Worm (Caenorhabditis elegans) whole organism, L4/young adult: ENCODE data around the gene C05C9.1.

Experiments
- dao-5 ChIP-seq: sonication (generic microtip); optimal IDR thresholded peaks from 2 replicates; lab custom pipeline; 2016; ENCODE audit warnings: missing genotype, missing genetic modification characterization, moderate library complexity, missing compliant biosample characterization
- him-1 ChIP-seq: sonication (generic microtip); optimal IDR thresholded peaks from 2 replicates; lab custom pipeline; 2016; ENCODE audit warnings: missing genotype, missing genetic modification reagents, missing genetic modification characterization, missing compliant biosample characterization

Gene C05C9.1

ce11 chrX:11211360-11211759 is 50.7 kb downstream of the C05C9.1 start:
- TF ChIP-seq him-1 (tag; lab: Kevin White, UChicago) (no peak), dao-5 (tag; lab: Kevin White, UChicago) (no peak)
